Worm (Caenorhabditis elegans) whole organism, L2 larva: Measurements from ENCODE around the gene parg-2.

Experiments
- C34F6.9 ChIP-seq: fragments of 150-350 bp; optimal IDR thresholded peaks from 2 replicates; lab custom pipeline; 2014; ENCODE audit warnings: missing biosample characterization, missing genetic modification characterization
- F13H6.1 ChIP-seq: sonication (generic microtip); optimal IDR thresholded peaks from 2 replicates; lab custom pipeline; 2016; ENCODE audit warnings: missing genetic modification characterization, missing compliant biosample characterization
- R02D3.7 ChIP-seq: fragments of 150-350 bp; optimal IDR thresholded peaks from 2 replicates; lab custom pipeline; 2014; ENCODE audit warnings: missing biosample characterization, missing genetic modification characterization
- Y55F3AM.14 ChIP-seq: fragments of 200-800 bp; sonication (Bioruptor generic); optimal IDR thresholded peaks from 2 replicates; lab custom pipeline; 2018; ENCODE audit warnings: mild to moderate bottlenecking, missing genetic modification characterization, missing compliant biosample characterization
- ZK546.5 ChIP-seq: sonication (generic microtip); optimal IDR thresholded peaks from 2 replicates; lab custom pipeline; 2017; ENCODE audit warnings: missing biosample characterization, missing genetic modification characterization
- alr-1 ChIP-seq: fragments of 150-350 bp; optimal IDR thresholded peaks from 2 replicates; lab custom pipeline; 2014; ENCODE audit warnings: missing biosample characterization, missing genetic modification characterization
- aly-2 ChIP-seq: fragments of 150-350 bp; optimal IDR thresholded peaks from 2 replicates; lab custom pipeline; 2014; ENCODE audit warnings: missing biosample characterization, missing genetic modification characterization
- ceh-82 ChIP-seq: fragments of 150-350 bp; optimal IDR thresholded peaks from 2 replicates; lab custom pipeline; 2014; ENCODE audit warnings: missing biosample characterization, missing genetic modification characterization
- crh-2 ChIP-seq: sonication (generic microtip); optimal IDR thresholded peaks from 2 replicates; lab custom pipeline; 2017; ENCODE audit warnings: missing biosample characterization, missing genetic modification characterization
- dmd-4 ChIP-seq: sonication (generic microtip); optimal IDR thresholded peaks from 2 replicates; lab custom pipeline; 2017; ENCODE audit warnings: missing biosample characterization, missing genetic modification characterization
- egl-27 ChIP-seq: sonication (generic microtip); optimal IDR thresholded peaks from 3 replicates; lab custom pipeline; 2017; ENCODE audit warnings: missing biosample characterization, missing genetic modification reagents, missing genetic modification characterization
- elt-1 ChIP-seq: fragments of 150-350 bp; optimal IDR thresholded peaks from 2 replicates; lab custom pipeline; 2014; ENCODE audit warnings: missing biosample characterization, missing genetic modification characterization
- elt-3 ChIP-seq: sonication (generic microtip); optimal IDR thresholded peaks from 2 replicates; lab custom pipeline; 2017; ENCODE audit warnings: missing biosample characterization, missing genetic modification characterization
- fos-1 ChIP-seq: fragments of 150-350 bp; optimal IDR thresholded peaks from 2 replicates; lab custom pipeline; 2014; ENCODE audit warnings: missing biosample characterization, missing genetic modification characterization
- lin-11 ChIP-seq: fragments of 150-350 bp; sonication (generic microtip); optimal IDR thresholded peaks from 2 replicates; lab custom pipeline; 2014; ENCODE audit warnings: missing biosample characterization, missing genetic modification characterization, inconsistent platforms, mixed read lengths
- lin-13 ChIP-seq: fragments of 150-350 bp; optimal IDR thresholded peaks from 2 replicates; lab custom pipeline; 2014; ENCODE audit warnings: missing biosample characterization, missing genetic modification reagents, missing genetic modification characterization
- lin-39 ChIP-seq: fragments of 150-350 bp; optimal IDR thresholded peaks from 2 replicates; lab custom pipeline; 2014; ENCODE audit warnings: missing biosample characterization, missing genetic modification reagents, missing genetic modification characterization
- lsy-2 ChIP-seq, 2 experiments: fragments of 150-350 bp in 1 of 2; sonication (generic microtip) in 1 of 2; optimal IDR thresholded peaks; 2 replicates each; lab custom pipeline; 2014 to 2017; ENCODE audit warnings: missing biosample characterization in 2 of 2, missing genetic modification characterization in 2 of 2
- mab-5 ChIP-seq: fragments of 150-350 bp; optimal IDR thresholded peaks from 2 replicates; lab custom pipeline; 2014; ENCODE audit warnings: missing biosample characterization, missing genetic modification characterization
- mbf-1 ChIP-seq: sonication (generic microtip); optimal IDR thresholded peaks from 2 replicates; lab custom pipeline; 2017; ENCODE audit warnings: missing biosample characterization, missing genetic modification characterization
- mdl-1 ChIP-seq, 2 experiments: fragments of 150-350 bp in 1 of 2; sonication (generic microtip) in 1 of 2; optimal IDR thresholded peaks; 2 replicates each; lab custom pipeline; 2017; ENCODE audit warnings: missing biosample characterization in 2 of 2, missing genetic modification characterization in 2 of 2
- nhr-10 ChIP-seq: sonication (generic microtip); optimal IDR thresholded peaks from 2 replicates; lab custom pipeline; 2017; ENCODE audit warnings: missing biosample characterization, missing genetic modification characterization
- nhr-11 ChIP-seq: fragments of 150-350 bp; optimal IDR thresholded peaks from 2 replicates; lab custom pipeline; 2014; ENCODE audit warnings: missing biosample characterization, missing genetic modification characterization
- nhr-12 ChIP-seq: fragments of 150-350 bp; optimal IDR thresholded peaks from 2 replicates; lab custom pipeline; 2014; ENCODE audit warnings: missing biosample characterization, missing genetic modification characterization
- nhr-129 ChIP-seq: fragments of 150-350 bp; optimal IDR thresholded peaks from 2 replicates; lab custom pipeline; 2014; ENCODE audit warnings: missing biosample characterization, missing genetic modification characterization
- nhr-21 ChIP-seq: fragments of 150-350 bp; optimal IDR thresholded peaks from 2 replicates; lab custom pipeline; 2014; ENCODE audit warnings: missing biosample characterization, missing genetic modification characterization
- nhr-23 ChIP-seq: fragments of 150-350 bp; optimal IDR thresholded peaks from 2 replicates; lab custom pipeline; 2014; ENCODE audit warnings: missing biosample characterization, missing genetic modification reagents, missing genetic modification characterization
- nhr-237 ChIP-seq: fragments of 150-350 bp; optimal IDR thresholded peaks from 2 replicates; lab custom pipeline; 2014; ENCODE audit warnings: missing biosample characterization, missing genetic modification characterization
- nhr-25 ChIP-seq: fragments of 150-350 bp; sonication (generic microtip); optimal IDR thresholded peaks from 3 replicates; lab custom pipeline; 2014; ENCODE audit warnings: missing biosample characterization, missing genetic modification characterization
- nhr-6 ChIP-seq: fragments of 150-350 bp; optimal IDR thresholded peaks from 2 replicates; lab custom pipeline; 2014; ENCODE audit warnings: missing biosample characterization, missing genetic modification characterization
- nhr-77 ChIP-seq: fragments of 150-350 bp; optimal IDR thresholded peaks from 2 replicates; lab custom pipeline; 2014; ENCODE audit warnings: missing biosample characterization, missing genetic modification characterization
- peb-1 ChIP-seq: fragments of 150-350 bp; optimal IDR thresholded peaks from 2 replicates; lab custom pipeline; 2014; ENCODE audit warnings: missing biosample characterization, missing genetic modification characterization
- sem-4 ChIP-seq: fragments of 150-350 bp; optimal IDR thresholded peaks from 2 replicates; lab custom pipeline; 2014; ENCODE audit warnings: missing biosample characterization, missing genetic modification reagents, missing genetic modification characterization
- skn-1 ChIP-seq: sonication (generic microtip); optimal IDR thresholded peaks from 2 replicates; lab custom pipeline; 2017; ENCODE audit warnings: missing biosample characterization, missing genetic modification characterization
- sma-9 ChIP-seq, 2 experiments: fragments of 150-350 bp in 1 of 2; sonication (generic microtip) in 1 of 2; optimal IDR thresholded peaks; 2 replicates each; lab custom pipeline; 2014 to 2016; ENCODE audit warnings: missing genetic modification characterization in 2 of 2, mild to moderate bottlenecking in 1 of 2, missing biosample characterization in 1 of 2, missing compliant biosample characterization in 1 of 2, missing genetic modification reagents in 1 of 2, moderate library complexity in 1 of 2
- snpc-4 ChIP-seq: fragments of 150-350 bp; optimal IDR thresholded peaks from 2 replicates; lab custom pipeline; 2014; ENCODE audit warnings: missing biosample characterization, missing genetic modification characterization
- unc-39 ChIP-seq: fragments of 150-350 bp; optimal IDR thresholded peaks from 2 replicates; lab custom pipeline; 2014; ENCODE audit warnings: missing biosample characterization, missing genetic modification characterization
- unc-55 ChIP-seq: fragments of 150-350 bp; sonication (generic microtip); optimal IDR thresholded peaks from 3 replicates; lab custom pipeline; 2014; ENCODE audit warnings: missing biosample characterization, missing genetic modification reagents, missing genetic modification characterization
- unc-62 ChIP-seq: fragments of 150-350 bp; optimal IDR thresholded peaks from 2 replicates; lab custom pipeline; 2014; ENCODE audit warnings: missing biosample characterization, missing genetic modification reagents, missing genetic modification characterization
- zag-1 ChIP-seq: fragments of 150-350 bp; optimal IDR thresholded peaks from 2 replicates; lab custom pipeline; 2014; ENCODE audit warnings: missing biosample characterization, missing genetic modification characterization
- ztf-1 ChIP-seq: fragments of 200-800 bp; sonication (Bioruptor generic); conservative IDR thresholded peaks from 2 replicates; pipeline ENCODE4 v1.3.6; 2022; ENCODE audit warnings: missing genetic modification characterization, missing compliant biosample characterization
- ztf-4 ChIP-seq: fragments of 150-350 bp; optimal IDR thresholded peaks from 2 replicates; lab custom pipeline; 2014; ENCODE audit warnings: missing biosample characterization, missing genetic modification characterization

Gene parg-2

DNA sequence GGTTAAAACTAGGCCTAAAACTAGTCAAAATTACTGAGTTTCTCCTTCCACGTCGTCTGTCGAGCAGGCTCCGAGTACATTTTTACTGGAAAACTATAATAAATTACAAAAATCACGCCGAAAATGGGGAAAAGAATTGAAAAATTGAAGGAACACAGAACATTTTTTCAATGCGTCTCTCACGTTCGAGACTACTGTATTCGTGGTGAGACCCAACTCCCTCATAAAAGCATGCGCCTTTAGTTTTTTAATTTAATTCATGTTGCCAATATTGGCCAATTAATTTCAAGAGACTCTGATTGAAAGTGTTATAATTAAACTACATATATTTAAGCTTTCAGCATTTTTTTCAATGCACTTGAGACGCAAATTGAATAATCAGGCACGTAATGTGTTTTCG, 39.2 kb upstream of the parg-2 start:
- TF ChIP-seq zag-1 (tag; lab: Kevin White, UChicago): no peak
- TF ChIP-seq snpc-4 (tag; lab: Kevin White, UChicago): no peak

DNA sequence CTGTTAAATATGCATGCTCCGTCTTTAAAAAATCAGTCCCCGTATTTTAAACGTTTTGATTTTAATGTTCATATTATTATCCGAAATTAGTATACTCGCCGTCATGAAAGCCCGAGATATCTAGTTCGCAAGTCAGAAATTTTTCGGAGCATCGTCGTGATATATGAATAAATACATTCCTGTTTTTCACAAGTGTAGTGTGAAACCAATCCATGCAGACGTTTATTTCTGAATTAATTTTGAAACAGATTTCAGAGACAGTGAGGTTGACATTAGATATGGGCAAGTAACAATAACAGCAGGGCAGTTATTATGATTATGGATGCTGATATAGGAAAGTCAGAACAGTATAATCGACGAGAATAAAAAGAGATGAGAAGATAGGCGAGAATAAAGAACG, 37.6 kb upstream of the parg-2 start:
- TF ChIP-seq mbf-1: no peak
- TF ChIP-seq crh-2 (tag; lab: Kevin White, UChicago): no peak

DNA sequence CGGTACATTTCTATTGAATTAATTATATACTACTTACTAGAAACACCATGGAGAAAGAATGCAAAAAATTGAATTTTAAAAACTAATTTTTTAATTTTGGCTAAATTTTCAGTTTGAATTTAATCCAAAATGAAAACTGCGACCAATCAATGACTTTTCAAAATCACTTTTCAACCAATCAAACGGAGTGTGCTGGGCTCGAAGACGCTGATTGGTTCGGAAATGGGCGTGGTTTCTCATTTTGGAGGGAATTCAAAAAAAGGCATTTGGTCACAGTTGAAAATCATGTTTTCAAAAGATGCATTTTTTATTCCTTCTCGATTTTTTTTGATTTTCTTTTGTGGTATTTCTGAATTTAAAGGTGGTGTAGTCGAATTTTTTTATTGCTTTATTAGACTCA, 34.0 kb upstream of the parg-2 start:
- TF ChIP-seq sma-9 (GFP tag; optimal IDR thresholded peaks at IDR 0.05; lab: Kevin White, UChicago): no peak
- TF ChIP-seq sma-9 (tag; optimal IDR thresholded peaks at IDR 0.05; lab: Kevin White, UChicago): no peak
- no peak for TF ChIP-seq nhr-25
- no peak for TF ChIP-seq ZK546.5 (tag; lab: Kevin White, UChicago)
- TF ChIP-seq fos-1 (tag; lab: Kevin White, UChicago): no peak
- TF ChIP-seq unc-62 (GFP tag; lab: Kevin White, UChicago): no peak
- TF ChIP-seq nhr-10 (tag; lab: Kevin White, UChicago): no peak
- TF ChIP-seq R02D3.7 (tag; lab: Kevin White, UChicago): no peak
- TF ChIP-seq mdl-1 (tag; optimal IDR thresholded peaks at IDR 0.05; lab: Kevin White, UChicago): no peak
- no peak for TF ChIP-seq lin-13
- no peak for TF ChIP-seq ceh-82 (tag; lab: Kevin White, UChicago)
- no peak for TF ChIP-seq C34F6.9
- TF ChIP-seq alr-1 (tag; lab: Kevin White, UChicago): no peak
- no peak for TF ChIP-seq snpc-4 (tag; lab: Kevin White, UChicago)
- no peak for TF ChIP-seq skn-1 (tag; lab: Kevin White, UChicago)
- no peak for TF ChIP-seq Y55F3AM.14
- no peak for TF ChIP-seq ztf-1 (GFP tag; lab: Robert Waterston, UW)
- TF ChIP-seq nhr-129 (tag; lab: Kevin White, UChicago): no peak
- TF ChIP-seq peb-1: no peak
- no peak for TF ChIP-seq F13H6.1 (tag; lab: Kevin White, UChicago)
- TF ChIP-seq crh-2 (tag; lab: Kevin White, UChicago): no peak
- TF ChIP-seq, all 48 proteins: peak for 0

DNA sequence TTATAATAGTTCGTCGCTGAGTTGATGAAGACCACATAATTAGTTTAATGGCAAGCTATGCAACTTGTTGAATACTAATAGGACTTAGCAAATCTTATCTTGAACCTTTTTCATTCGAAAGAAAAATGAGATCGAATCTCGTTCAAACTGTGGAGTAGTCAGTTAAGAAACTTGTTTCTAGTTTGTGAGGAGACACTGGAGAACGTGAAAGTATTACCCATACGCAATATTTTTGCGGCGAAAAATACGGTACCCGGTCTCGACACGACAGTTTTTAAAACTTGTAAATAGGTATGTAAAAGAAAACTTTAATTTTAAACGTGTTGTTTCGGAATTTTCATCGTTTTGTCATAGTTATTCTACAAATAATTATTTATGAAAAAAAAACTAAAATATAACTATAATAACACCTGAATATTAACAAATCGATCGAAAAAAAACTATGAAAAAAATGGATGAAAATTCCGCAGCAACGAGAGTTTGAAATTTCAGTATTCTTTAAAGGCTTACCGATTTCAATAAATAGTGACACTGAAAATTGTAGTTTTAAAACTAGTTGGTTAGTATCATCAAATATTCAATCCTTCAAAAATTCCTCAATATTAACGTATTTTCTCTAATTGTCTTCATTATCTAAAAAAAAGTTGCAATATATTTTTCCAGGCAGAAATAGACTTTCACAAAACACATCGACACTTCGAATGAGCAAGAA, 30.8 kb upstream of the parg-2 start, which contains the start of the genes F20C5.7 and parg-1:
Gene F20C5.7 (minus strand): TSS at position 101 of the 712 bp plus-strand sequence.
Gene parg-1 (plus strand): TSS at position 662 of the 712 bp plus-strand sequence.
- TF ChIP-seq aly-2 (tag; lab: Kevin White, UChicago) (no peak), skn-1 (tag; lab: Kevin White, UChicago) (no peak), sem-4 (tag; lab: Kevin White, UChicago) (no peak), crh-2 (tag; lab: Kevin White, UChicago) (no peak), R02D3.7 (tag; lab: Kevin White, UChicago) (no peak), nhr-11 (no peak), zag-1 (tag; lab: Kevin White, UChicago) (no peak), lin-39 (no peak), nhr-25 (no peak), elt-3 (tag; lab: Kevin White, UChicago) (no peak)

DNA sequence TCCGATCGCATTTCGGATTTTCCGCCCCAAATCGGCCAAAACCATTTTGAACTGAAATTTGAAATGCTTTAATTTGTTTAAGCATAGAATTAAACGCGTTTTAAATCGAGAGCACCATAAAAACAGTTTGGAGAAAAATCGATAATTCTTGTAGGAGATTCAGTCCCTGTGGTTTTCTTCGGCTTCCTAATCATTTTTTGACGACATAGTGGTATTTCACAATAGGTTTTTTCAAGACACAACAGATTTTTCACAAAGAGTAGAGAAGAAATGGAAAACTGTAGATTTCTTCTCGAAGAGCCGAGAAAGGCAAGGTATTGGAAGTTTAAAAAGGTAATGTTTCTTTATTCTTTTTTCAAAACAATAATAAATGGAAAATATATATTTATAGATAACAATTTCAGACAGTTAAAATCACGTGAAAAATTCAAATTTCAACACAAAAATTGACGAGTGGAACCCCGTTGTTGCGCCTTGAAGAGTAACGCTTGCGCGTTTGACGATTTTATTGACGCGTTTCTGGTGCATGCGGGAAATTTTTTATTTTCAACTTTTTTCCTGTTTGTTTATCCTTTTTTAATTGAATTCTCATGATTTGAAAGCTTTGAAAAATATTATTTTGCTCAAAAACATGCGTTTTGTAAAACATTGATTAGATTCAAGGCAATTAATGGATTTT, 28.9 kb upstream of the parg-2 start, which contains the start of gene F21D5.7:
Gene F21D5.7 (minus strand): TSS at position 51 of the 679 bp plus-strand sequence.
- no peak for TF ChIP-seq ztf-1 (GFP tag; lab: Robert Waterston, UW)
- peak; percentile 11 for TF ChIP-seq egl-27 (tag; lab: Kevin White, UChicago)
- peak; percentile 26 for TF ChIP-seq dmd-4 (tag; lab: Kevin White, UChicago)
- peak; percentile 46 for TF ChIP-seq nhr-129 (tag; lab: Kevin White, UChicago)
- TF ChIP-seq lin-13: peak; percentile 67
- no peak for TF ChIP-seq elt-1
- TF ChIP-seq F13H6.1 (tag; lab: Kevin White, UChicago): no peak
- TF ChIP-seq nhr-237 (tag; lab: Kevin White, UChicago): no peak
- TF ChIP-seq unc-39: no peak
- TF ChIP-seq mdl-1 (tag; optimal IDR thresholded peaks at IDR 0.05; lab: Kevin White, UChicago): peak in 1 of 2 experiments; percentile 31
- no peak for TF ChIP-seq nhr-77 (tag; lab: Kevin White, UChicago)
- TF ChIP-seq lin-11 (tag; lab: Kevin White, UChicago): peak; percentile 55
- TF ChIP-seq ZK546.5 (tag; lab: Kevin White, UChicago): peak; percentile 3
- TF ChIP-seq mab-5 (tag; lab: Kevin White, UChicago): peak; percentile 31
- peak; percentile 52 for TF ChIP-seq ztf-4
- no peak for TF ChIP-seq lin-39
- TF ChIP-seq nhr-6 (tag; lab: Kevin White, UChicago): peak; percentile 35
- peak; percentile 37 for TF ChIP-seq sem-4 (tag; lab: Kevin White, UChicago)
- peak; percentile 70 for TF ChIP-seq nhr-21 (tag; lab: Kevin White, UChicago)
- TF ChIP-seq nhr-23: no peak
- peak; percentile 55 for TF ChIP-seq fos-1 (tag; lab: Kevin White, UChicago)
- no peak for TF ChIP-seq nhr-12 (tag; lab: Kevin White, UChicago)
- TF ChIP-seq unc-55 (GFP tag; lab: Kevin White, UChicago): peak; percentile 85
- peak; percentile 68 to 89 for TF ChIP-seq lsy-2 (tag; optimal IDR thresholded peaks at IDR 0.05; lab: Kevin White, UChicago)
- TF ChIP-seq C34F6.9: peak; percentile 89
- no peak for TF ChIP-seq aly-2 (tag; lab: Kevin White, UChicago)
